Worm (Caenorhabditis elegans): Measurements from ENCODE around the gene T23B12.11.

- TF ChIP-seq lin-39 (tag; optimal IDR thresholded peaks at IDR 0.05) (no peak), nhr-11 (tag; optimal IDR thresholded peaks at IDR 0.05) (no peak), nhr-21 (tag; optimal IDR thresholded peaks at IDR 0.05) (no peak), fos-1 (tag; optimal IDR thresholded peaks at IDR 0.05) (peak; percentile 65), ama-1 (optimal IDR thresholded peaks at IDR 0.05) (no peak), unc-39 (tag; optimal IDR thresholded peaks at IDR 0.05) (no peak), sma-3 (GFP tag; optimal IDR thresholded peaks at IDR 0.05) (no peak), zag-1 (tag; optimal IDR thresholded peaks at IDR 0.05) (no peak), R02D3.7 (tag; optimal IDR thresholded peaks at IDR 0.05) (no peak), egl-27 (tag; optimal IDR thresholded peaks at IDR 0.05) (no peak), nhr-6 (tag; optimal IDR thresholded peaks at IDR 0.05) (no peak), ztf-11 (tag; optimal IDR thresholded peaks at IDR 0.05) (no peak), skn-1 (tag; optimal IDR thresholded peaks at IDR 0.05) (no peak), lin-13 (GFP tag; optimal IDR thresholded peaks at IDR 0.05) (no peak)
Measured at ce11 chrV:8434400-8434827, 20.8 kb upstream of the T23B12.11 start.

All from whole organism, L2 larva.